Worm (Caenorhabditis elegans) whole organism, L2 larva: ENCODE data around the gene hot-4.

ENCODE experiments used
- C34F6.9 ChIP-seq: fragments of 150-350 bp; optimal IDR thresholded peaks from 2 replicates; lab custom pipeline; 2014; ENCODE audit warnings: missing biosample characterization, missing genetic modification characterization
- F13H6.1 ChIP-seq: sonication (generic microtip); optimal IDR thresholded peaks from 2 replicates; lab custom pipeline; 2016; ENCODE audit warnings: missing genetic modification characterization, missing compliant biosample characterization
- R02D3.7 ChIP-seq: fragments of 150-350 bp; optimal IDR thresholded peaks from 2 replicates; lab custom pipeline; 2014; ENCODE audit warnings: missing biosample characterization, missing genetic modification characterization
- alr-1 ChIP-seq: fragments of 150-350 bp; optimal IDR thresholded peaks from 2 replicates; lab custom pipeline; 2014; ENCODE audit warnings: missing biosample characterization, missing genetic modification characterization
- aly-2 ChIP-seq: fragments of 150-350 bp; optimal IDR thresholded peaks from 2 replicates; lab custom pipeline; 2014; ENCODE audit warnings: missing biosample characterization, missing genetic modification characterization
- ama-1 ChIP-seq: fragments of 150-350 bp; optimal IDR thresholded peaks from 2 replicates; lab custom pipeline; 2018; ENCODE audit warnings: inconsistent platforms
- ceh-16 ChIP-seq: fragments of 150-350 bp; optimal IDR thresholded peaks from 2 replicates; lab custom pipeline; 2014; ENCODE audit warnings: missing biosample characterization, missing genetic modification characterization
- ceh-82 ChIP-seq: fragments of 150-350 bp; optimal IDR thresholded peaks from 2 replicates; lab custom pipeline; 2014; ENCODE audit warnings: missing biosample characterization, missing genetic modification characterization
- crh-2 ChIP-seq: sonication (generic microtip); optimal IDR thresholded peaks from 2 replicates; lab custom pipeline; 2017; ENCODE audit warnings: missing biosample characterization, missing genetic modification characterization
- dmd-4 ChIP-seq: sonication (generic microtip); optimal IDR thresholded peaks from 2 replicates; lab custom pipeline; 2017; ENCODE audit warnings: missing biosample characterization, missing genetic modification characterization
- egl-27 ChIP-seq: sonication (generic microtip); optimal IDR thresholded peaks from 3 replicates; lab custom pipeline; 2017; ENCODE audit warnings: missing biosample characterization, missing genetic modification reagents, missing genetic modification characterization
- elt-1 ChIP-seq: fragments of 150-350 bp; optimal IDR thresholded peaks from 2 replicates; lab custom pipeline; 2014; ENCODE audit warnings: missing biosample characterization, missing genetic modification characterization
- fos-1 ChIP-seq: fragments of 150-350 bp; optimal IDR thresholded peaks from 2 replicates; lab custom pipeline; 2014; ENCODE audit warnings: missing biosample characterization, missing genetic modification characterization
- gmeb-1 ChIP-seq: fragments of 150-350 bp; optimal IDR thresholded peaks from 2 replicates; lab custom pipeline; 2014; ENCODE audit warnings: missing biosample characterization, missing genetic modification characterization
- lin-11 ChIP-seq: fragments of 150-350 bp; sonication (generic microtip); optimal IDR thresholded peaks from 2 replicates; lab custom pipeline; 2014; ENCODE audit warnings: missing biosample characterization, missing genetic modification characterization, inconsistent platforms, mixed read lengths
- lin-39 ChIP-seq: fragments of 150-350 bp; optimal IDR thresholded peaks from 2 replicates; lab custom pipeline; 2014; ENCODE audit warnings: missing biosample characterization, missing genetic modification reagents, missing genetic modification characterization
- lsy-2 ChIP-seq, 2 experiments: fragments of 150-350 bp in 1 of 2; sonication (generic microtip) in 1 of 2; optimal IDR thresholded peaks; 2 replicates each; lab custom pipeline; 2014 to 2017; ENCODE audit warnings: missing biosample characterization in 2 of 2, missing genetic modification characterization in 2 of 2
- mab-5 ChIP-seq: fragments of 150-350 bp; optimal IDR thresholded peaks from 2 replicates; lab custom pipeline; 2014; ENCODE audit warnings: missing biosample characterization, missing genetic modification characterization
- mbf-1 ChIP-seq: sonication (generic microtip); optimal IDR thresholded peaks from 2 replicates; lab custom pipeline; 2017; ENCODE audit warnings: missing biosample characterization, missing genetic modification characterization
- nhr-10 ChIP-seq: sonication (generic microtip); optimal IDR thresholded peaks from 2 replicates; lab custom pipeline; 2017; ENCODE audit warnings: missing biosample characterization, missing genetic modification characterization
- nhr-11 ChIP-seq: fragments of 150-350 bp; optimal IDR thresholded peaks from 2 replicates; lab custom pipeline; 2014; ENCODE audit warnings: missing biosample characterization, missing genetic modification characterization
- nhr-12 ChIP-seq: fragments of 150-350 bp; optimal IDR thresholded peaks from 2 replicates; lab custom pipeline; 2014; ENCODE audit warnings: missing biosample characterization, missing genetic modification characterization
- nhr-129 ChIP-seq: fragments of 150-350 bp; optimal IDR thresholded peaks from 2 replicates; lab custom pipeline; 2014; ENCODE audit warnings: missing biosample characterization, missing genetic modification characterization
- nhr-21 ChIP-seq: fragments of 150-350 bp; optimal IDR thresholded peaks from 2 replicates; lab custom pipeline; 2014; ENCODE audit warnings: missing biosample characterization, missing genetic modification characterization
- nhr-23 ChIP-seq: fragments of 150-350 bp; optimal IDR thresholded peaks from 2 replicates; lab custom pipeline; 2014; ENCODE audit warnings: missing biosample characterization, missing genetic modification reagents, missing genetic modification characterization
- nhr-237 ChIP-seq: fragments of 150-350 bp; optimal IDR thresholded peaks from 2 replicates; lab custom pipeline; 2014; ENCODE audit warnings: missing biosample characterization, missing genetic modification characterization
- nhr-25 ChIP-seq: fragments of 150-350 bp; sonication (generic microtip); optimal IDR thresholded peaks from 3 replicates; lab custom pipeline; 2014; ENCODE audit warnings: missing biosample characterization, missing genetic modification characterization
- nhr-6 ChIP-seq: fragments of 150-350 bp; optimal IDR thresholded peaks from 2 replicates; lab custom pipeline; 2014; ENCODE audit warnings: missing biosample characterization, missing genetic modification characterization
- nhr-77 ChIP-seq: fragments of 150-350 bp; optimal IDR thresholded peaks from 2 replicates; lab custom pipeline; 2014; ENCODE audit warnings: missing biosample characterization, missing genetic modification characterization
- peb-1 ChIP-seq: fragments of 150-350 bp; optimal IDR thresholded peaks from 2 replicates; lab custom pipeline; 2014; ENCODE audit warnings: missing biosample characterization, missing genetic modification characterization
- skn-1 ChIP-seq: sonication (generic microtip); optimal IDR thresholded peaks from 2 replicates; lab custom pipeline; 2017; ENCODE audit warnings: missing biosample characterization, missing genetic modification characterization
- sma-3 ChIP-seq: sonication (generic microtip); optimal IDR thresholded peaks from 2 replicates; lab custom pipeline; 2016; ENCODE audit warnings: missing genetic modification reagents, missing genetic modification characterization, missing compliant biosample characterization
- snpc-4 ChIP-seq: fragments of 150-350 bp; optimal IDR thresholded peaks from 2 replicates; lab custom pipeline; 2014; ENCODE audit warnings: missing biosample characterization, missing genetic modification characterization
- unc-55 ChIP-seq: fragments of 150-350 bp; sonication (generic microtip); optimal IDR thresholded peaks from 3 replicates; lab custom pipeline; 2014; ENCODE audit warnings: missing biosample characterization, missing genetic modification reagents, missing genetic modification characterization
- unc-62 ChIP-seq: fragments of 150-350 bp; optimal IDR thresholded peaks from 2 replicates; lab custom pipeline; 2014; ENCODE audit warnings: missing biosample characterization, missing genetic modification reagents, missing genetic modification characterization
- ztf-11 ChIP-seq: sonication (generic microtip); optimal IDR thresholded peaks from 2 replicates; lab custom pipeline; 2017; ENCODE audit warnings: missing biosample characterization, missing genetic modification characterization
- ztf-4 ChIP-seq: fragments of 150-350 bp; optimal IDR thresholded peaks from 2 replicates; lab custom pipeline; 2014; ENCODE audit warnings: missing biosample characterization, missing genetic modification characterization

Gene hot-4

ce11 chrIII:6245728-6246127, 28.5 kb downstream of the hot-4 start, which contains the start of gene bcas-2:
bcas-2 (minus strand) TSS chrIII:6245828.
- TF ChIP-seq mbf-1 (tag; lab: Kevin White, UChicago) (no peak), ceh-82 (tag; lab: Kevin White, UChicago) (no peak), R02D3.7 (tag; lab: Kevin White, UChicago) (no peak), skn-1 (tag; lab: Kevin White, UChicago) (no peak), lin-11 (tag; lab: Kevin White, UChicago) (no peak), nhr-6 (tag; lab: Kevin White, UChicago) (no peak), C34F6.9 (tag; lab: Kevin White, UChicago) (no peak), nhr-21 (tag; lab: Kevin White, UChicago) (no peak), ceh-16 (no peak), nhr-11 (tag; lab: Kevin White, UChicago) (no peak), snpc-4 (no peak), nhr-77 (tag; lab: Kevin White, UChicago) (no peak), alr-1 (tag; lab: Kevin White, UChicago) (no peak), elt-1 (no peak), gmeb-1 (tag; lab: Kevin White, UChicago) (no peak)

- TF ChIP-seq crh-2 (tag; lab: Kevin White, UChicago) (peak; percentile 86), ztf-11 (tag; lab: Kevin White, UChicago) (no peak), sma-3 (GFP tag; lab: Kevin White, UChicago) (no peak), nhr-129 (tag; lab: Kevin White, UChicago) (peak; percentile 43), C34F6.9 (tag; lab: Kevin White, UChicago) (peak; percentile 18), mab-5 (tag; lab: Kevin White, UChicago) (no peak)
Measured at ce11 chrIII:6248064-6248687, 31.0 kb downstream of the hot-4 start, which contains the start of the genes gen-1 and stt-3. gen-1 (minus strand) TSS chrIII:6248158. stt-3 (plus strand) TSS chrIII:6248637.

- TF ChIP-seq nhr-10 (no peak), nhr-129 (tag; lab: Kevin White, UChicago) (no peak), elt-1 (no peak), ztf-4 (tag; lab: Kevin White, UChicago) (no peak), ceh-82 (tag; lab: Kevin White, UChicago) (no peak)
- TF ChIP-seq, all 48 proteins: peak for 0
Measured at ce11 chrIII:6251511-6251910, 34.3 kb downstream of the hot-4 start, which contains the start of gene amdh-1. amdh-1 (plus strand) TSS chrIII:6251811.

ce11 chrIII:6254737-6255136, 37.5 kb downstream of the hot-4 start, which contains the start of gene srg-8:
srg-8 (minus strand) TSS chrIII:6254837.
- no peak for TF ChIP-seq nhr-10
- no peak for TF ChIP-seq nhr-25 (tag; lab: Kevin White, UChicago)
- TF ChIP-seq skn-1 (tag; lab: Kevin White, UChicago): no peak

ce11 chrIII:6256675-6257074, 39.5 kb downstream of the hot-4 start, which contains the start of gene srg-9:
srg-9 (minus strand) TSS chrIII:6256775.
- TF ChIP-seq unc-62 (no peak), F13H6.1 (tag; lab: Kevin White, UChicago) (no peak), nhr-237 (no peak), peb-1 (tag; lab: Kevin White, UChicago) (no peak), ama-1 (lab: Kevin White, UChicago) (no peak), nhr-25 (tag; lab: Kevin White, UChicago) (no peak), alr-1 (tag; lab: Kevin White, UChicago) (no peak), unc-55 (no peak), nhr-77 (tag; lab: Kevin White, UChicago) (no peak), ceh-82 (tag; lab: Kevin White, UChicago) (no peak), snpc-4 (no peak)
- TF ChIP-seq, all 48 proteins: peak for 0

ce11 chrIII:6258262-6258661, 41.0 kb downstream of the hot-4 start, which contains the start of gene srg-1:
srg-1 (minus strand) TSS chrIII:6258362.
- TF ChIP-seq nhr-12 (tag; lab: Kevin White, UChicago): no peak
- no peak for TF ChIP-seq dmd-4 (tag; lab: Kevin White, UChicago)
- TF ChIP-seq nhr-129 (tag; lab: Kevin White, UChicago): no peak
- TF ChIP-seq lsy-2 (tag; optimal IDR thresholded peaks at IDR 0.05; lab: Kevin White, UChicago): no peak
- no peak for TF ChIP-seq aly-2 (tag; lab: Kevin White, UChicago)
- TF ChIP-seq fos-1 (tag; lab: Kevin White, UChicago): no peak
- no peak for TF ChIP-seq elt-1
- TF ChIP-seq ceh-16: no peak
- no peak for TF ChIP-seq lin-39
- TF ChIP-seq mab-5 (tag; lab: Kevin White, UChicago): no peak
- TF ChIP-seq peb-1 (tag; lab: Kevin White, UChicago): no peak
- TF ChIP-seq unc-62: no peak
- no peak for TF ChIP-seq egl-27 (tag; lab: Kevin White, UChicago)
- no peak for TF ChIP-seq sma-3 (GFP tag; lab: Kevin White, UChicago)
- TF ChIP-seq nhr-23 (tag; lab: Kevin White, UChicago): no peak
- TF ChIP-seq, all 48 proteins: peak for 0
